Fruit fly (Drosophila melanogaster): Measurements from ENCODE around the gene CG15820.

- TF ChIP-seq CG12104 (GFP tag; optimal IDR thresholded peaks at IDR 0.05) (peak; percentile 14), ERR (GFP tag; optimal IDR thresholded peaks at IDR 0.05) (no peak), Hey (tag; optimal IDR thresholded peaks at IDR 0.05) (no peak), HLHmδ (GFP tag; optimal IDR thresholded peaks at IDR 0.05) (no peak), btn (GFP tag; optimal IDR thresholded peaks at IDR 0.05) (no peak)
Measured at dm6 chr3L:2158689-2159310, 15.3 kb downstream of the CG15820 start.

All from whole organism, embryonic.